Fruit fly (Drosophila melanogaster) whole organism, embryonic: Measurements from ENCODE around the gene Fas3.

ENCODE experiments used
- Atf-2 ChIP-seq: fragments of 200-800 bp; sonication (Bioruptor generic); optimal IDR thresholded peaks from 2 replicates; lab custom pipeline; 2016; ENCODE audit warnings: missing biosample characterization, missing genetic modification characterization
- CG1024 ChIP-seq: fragments of 200-800 bp; sonication (Bioruptor generic); IDR thresholded peaks from 2 replicates; pipeline ENCODE4 v1.3.6; 2022; ENCODE audit warnings: missing biosample characterization, missing genetic modification characterization
- CG10366 ChIP-seq: fragments of 200-800 bp; sonication (Bioruptor generic); IDR thresholded peaks from 2 replicates; pipeline ENCODE4 v1.3.6; 2022; ENCODE audit warnings: missing biosample characterization, missing genetic modification characterization
- CG11723 ChIP-seq: fragments of 200-800 bp; sonication (Bioruptor generic); optimal IDR thresholded peaks from 2 replicates; lab custom pipeline; 2017; ENCODE audit warnings: missing biosample characterization, mild to moderate bottlenecking, missing genetic modification characterization
- CG12391 ChIP-seq: fragments of 200-800 bp; sonication (Bioruptor generic); optimal IDR thresholded peaks from 3 replicates; lab custom pipeline; 2018; ENCODE audit warnings: missing biosample characterization, mild to moderate bottlenecking, missing genetic modification characterization, moderate library complexity
- CG13775 ChIP-seq: fragments of 200-800 bp; sonication (Bioruptor generic); optimal IDR thresholded peaks from 3 replicates; lab custom pipeline; 2017; ENCODE audit warnings: missing biosample characterization, mild to moderate bottlenecking, missing genetic modification characterization
- CG1529 ChIP-seq: fragments of 200-800 bp; sonication (Bioruptor generic); optimal IDR thresholded peaks from 3 replicates; lab custom pipeline; 2018; ENCODE audit warnings: missing biosample characterization, missing genetic modification characterization
- CG16863 ChIP-seq: fragments of 200-800 bp; sonication (Bioruptor generic); optimal IDR thresholded peaks from 3 replicates; lab custom pipeline; 2016; ENCODE audit warnings: missing biosample characterization, missing genetic modification characterization
- CG17568 ChIP-seq: fragments of 200-800 bp; sonication (Bioruptor generic); optimal IDR thresholded peaks from 2 replicates; lab custom pipeline; 2018; ENCODE audit warnings: missing biosample characterization, mild to moderate bottlenecking, missing genetic modification characterization, moderate library complexity
- CG18764 ChIP-seq: fragments of 200-800 bp; sonication (Bioruptor generic); optimal IDR thresholded peaks from 3 replicates; lab custom pipeline; 2016; ENCODE audit warnings: missing biosample characterization, missing genetic modification characterization
- CG2678 ChIP-seq: fragments of 200-800 bp; sonication (Bioruptor generic); optimal IDR thresholded peaks from 3 replicates; lab custom pipeline; 2019; ENCODE audit warnings: missing biosample characterization, mild to moderate bottlenecking, missing genetic modification characterization, moderate library complexity
- CG30403 ChIP-seq: fragments of 200-800 bp; sonication (Bioruptor generic); optimal IDR thresholded peaks from 3 replicates; lab custom pipeline; 2016; ENCODE audit warnings: missing biosample characterization, missing genetic modification characterization
- CG3065 ChIP-seq: fragments of 200-800 bp; sonication (Bioruptor generic); optimal IDR thresholded peaks from 2 replicates; lab custom pipeline; 2016; ENCODE audit warnings: missing biosample characterization, missing genetic modification characterization
- CG31224 ChIP-seq: fragments of 200-800 bp; sonication (Bioruptor generic); IDR thresholded peaks from 2 replicates; pipeline ENCODE4 v1.3.6; 2022; ENCODE audit warnings: missing biosample characterization, missing genetic modification characterization
- CG31388 ChIP-seq: fragments of 200-800 bp; sonication (Bioruptor generic); optimal IDR thresholded peaks from 2 replicates; lab custom pipeline; 2016; ENCODE audit warnings: missing biosample characterization, missing genetic modification characterization
- CG31441 ChIP-seq: fragments of 200-800 bp; sonication (Bioruptor generic); IDR thresholded peaks from 2 replicates; pipeline ENCODE4 v1.3.6; 2022; ENCODE audit warnings: missing biosample characterization, missing genetic modification characterization
- CG34422 ChIP-seq: fragments of 200-800 bp; sonication (Bioruptor generic); IDR thresholded peaks from 3 replicates; pipeline ENCODE4 v1.3.6; 2022; ENCODE audit warnings: missing biosample characterization, missing genetic modification characterization
- CG4328 ChIP-seq: fragments of 200-800 bp; sonication (Bioruptor generic); optimal IDR thresholded peaks from 3 replicates; lab custom pipeline; 2017; ENCODE audit warnings: missing biosample characterization, missing genetic modification reagents, missing genetic modification characterization
- CG6813 ChIP-seq: fragments of 200-800 bp; sonication (Bioruptor generic); optimal IDR thresholded peaks from 2 replicates; lab custom pipeline; 2017; ENCODE audit warnings: missing biosample characterization, missing genetic modification characterization, mild to moderate bottlenecking, moderate library complexity, missing genetic modification reagents
- CG7372 ChIP-seq: fragments of 200-800 bp; sonication (Bioruptor generic); IDR thresholded peaks from 2 replicates; pipeline ENCODE4 v1.3.6; 2022; ENCODE audit warnings: missing biosample characterization, missing genetic modification characterization
- CG8388 ChIP-seq: fragments of 200-800 bp; sonication (Bioruptor generic); optimal IDR thresholded peaks from 2 replicates; lab custom pipeline; 2019; ENCODE audit warnings: missing biosample characterization, mild to moderate bottlenecking, missing genetic modification characterization, moderate library complexity
- CG9609 ChIP-seq: fragments of 200-800 bp; sonication (Bioruptor generic); optimal IDR thresholded peaks from 3 replicates; lab custom pipeline; 2016; ENCODE audit warnings: missing biosample characterization, missing genetic modification characterization
- ERR ChIP-seq: fragments of 200-800 bp; sonication (Bioruptor generic); optimal IDR thresholded peaks from 2 replicates; lab custom pipeline; 2016; ENCODE audit warnings: missing biosample characterization, missing genetic modification characterization
- Elba2 ChIP-seq: fragments of 200-800 bp; sonication (Bioruptor generic); optimal IDR thresholded peaks from 3 replicates; lab custom pipeline; 2016; ENCODE audit warnings: missing biosample characterization, missing genetic modification characterization
- HLHmδ ChIP-seq: fragments of 200-800 bp; sonication (Bioruptor generic); optimal IDR thresholded peaks from 2 replicates; lab custom pipeline; 2018; ENCODE audit warnings: missing biosample characterization, mild to moderate bottlenecking, missing genetic modification characterization, moderate library complexity
- Hr3 ChIP-seq: fragments of 200-800 bp; sonication (Bioruptor generic); optimal IDR thresholded peaks from 3 replicates; lab custom pipeline; 2016; ENCODE audit warnings: missing biosample characterization, missing genetic modification characterization
- Kr ChIP-seq: fragments of 200-800 bp; sonication (Bioruptor generic); optimal IDR thresholded peaks from 2 replicates; lab custom pipeline; 2017; ENCODE audit warnings: missing biosample characterization, mild to moderate bottlenecking, missing genetic modification characterization
- Lhr ChIP-seq: fragments of 200-800 bp; sonication (Bioruptor generic); optimal IDR thresholded peaks from 3 replicates; lab custom pipeline; 2017; ENCODE audit warnings: mild to moderate bottlenecking, missing biosample characterization, missing genetic modification reagents, missing genetic modification characterization
- Oli ChIP-seq: fragments of 200-800 bp; sonication (Bioruptor generic); optimal IDR thresholded peaks from 2 replicates; lab custom pipeline; 2018; ENCODE audit warnings: missing biosample characterization, mild to moderate bottlenecking, missing genetic modification characterization, moderate library complexity
- PHDP ChIP-seq: fragments of 200-800 bp; sonication (Bioruptor generic); optimal IDR thresholded peaks from 3 replicates; lab custom pipeline; 2018; ENCODE audit warnings: missing biosample characterization, mild to moderate bottlenecking, missing genetic modification characterization, moderate library complexity
- Ptx1 ChIP-seq: fragments of 200-800 bp; sonication (Bioruptor generic); IDR thresholded peaks from 2 replicates; pipeline ENCODE4 v1.3.6; 2022; ENCODE audit warnings: missing biosample characterization, missing genetic modification characterization
- Spps ChIP-seq: fragments of 200-800 bp; sonication (Bioruptor generic); optimal IDR thresholded peaks from 2 replicates; lab custom pipeline; 2018; ENCODE audit warnings: missing biosample characterization, mild to moderate bottlenecking, missing genetic modification characterization
- Sry-δ ChIP-seq: fragments of 200-800 bp; sonication (Bioruptor generic); optimal IDR thresholded peaks from 2 replicates; lab custom pipeline; 2016; ENCODE audit warnings: missing biosample characterization, missing genetic modification characterization
- Ssrp ChIP-seq: fragments of 200-800 bp; sonication (Bioruptor generic); optimal IDR thresholded peaks from 2 replicates; lab custom pipeline; 2018; ENCODE audit warnings: missing biosample characterization, mild to moderate bottlenecking, missing genetic modification characterization, moderate library complexity
- Xrp1 ChIP-seq: fragments of 200-800 bp; sonication (Bioruptor generic); IDR thresholded peaks from 2 replicates; pipeline ENCODE4 v1.3.6; 2022; ENCODE audit warnings: missing biosample characterization, missing genetic modification characterization
- bcd ChIP-seq: fragments of 200-800 bp; sonication (Bioruptor generic); optimal IDR thresholded peaks from 2 replicates; lab custom pipeline; 2017; ENCODE audit warnings: missing biosample characterization, mild to moderate bottlenecking, missing genetic modification characterization
- chif ChIP-seq, 2 experiments: fragments of 200-800 bp; sonication (Bioruptor generic); optimal IDR thresholded peaks; 3 replicates each; lab custom pipeline; 2016; ENCODE audit warnings: missing biosample characterization in 2 of 2, missing genetic modification characterization in 2 of 2
- croc ChIP-seq: fragments of 200-800 bp; sonication (Bioruptor generic); conservative IDR thresholded peaks from 3 replicates; pipeline ENCODE4 v1.3.6; 2022; ENCODE audit warnings: missing biosample characterization, missing genetic modification characterization
- cwo ChIP-seq: fragments of 200-800 bp; sonication (Bioruptor generic); optimal IDR thresholded peaks from 3 replicates; lab custom pipeline; 2017; ENCODE audit warnings: missing biosample characterization, missing genetic modification characterization, mild to moderate bottlenecking, moderate library complexity, missing genetic modification reagents
- da ChIP-seq: fragments of 200-800 bp; sonication (Bioruptor generic); optimal IDR thresholded peaks from 2 replicates; lab custom pipeline; 2016; ENCODE audit warnings: missing biosample characterization, missing genetic modification characterization
- fd102C ChIP-seq: fragments of 200-800 bp; sonication (Bioruptor generic); optimal IDR thresholded peaks from 2 replicates; lab custom pipeline; 2018; ENCODE audit warnings: missing biosample characterization, mild to moderate bottlenecking, missing genetic modification characterization, moderate library complexity
- kay ChIP-seq: fragments of 200-800 bp; sonication (Bioruptor generic); optimal IDR thresholded peaks from 2 replicates; lab custom pipeline; 2016; ENCODE audit warnings: missing biosample characterization, missing genetic modification characterization
- lbe ChIP-seq: fragments of 200-800 bp; sonication (Bioruptor generic); optimal IDR thresholded peaks from 2 replicates; lab custom pipeline; 2016; ENCODE audit warnings: missing biosample characterization, mild to moderate bottlenecking, missing genetic modification characterization
- nerfin-1 ChIP-seq: fragments of 200-800 bp; sonication (Bioruptor generic); optimal IDR thresholded peaks from 3 replicates; lab custom pipeline; 2019; ENCODE audit warnings: missing biosample characterization, mild to moderate bottlenecking, missing genetic modification characterization, moderate library complexity
- odd ChIP-seq: fragments of 200-800 bp; sonication (Bioruptor generic); optimal IDR thresholded peaks from 2 replicates; lab custom pipeline; 2017; ENCODE audit warnings: missing biosample characterization, mild to moderate bottlenecking, missing genetic modification characterization
- onecut ChIP-seq: fragments of 200-800 bp; sonication (Bioruptor generic); IDR thresholded peaks from 2 replicates; pipeline ENCODE4 v1.3.6; 2022; ENCODE audit warnings: missing biosample characterization, missing genetic modification characterization
- phol ChIP-seq: fragments of 200-800 bp; sonication (Bioruptor generic); optimal IDR thresholded peaks from 3 replicates; lab custom pipeline; 2018; ENCODE audit warnings: missing biosample characterization, mild to moderate bottlenecking, missing genetic modification characterization, moderate library complexity
- psq ChIP-seq: fragments of 200-800 bp; sonication (Bioruptor generic); optimal IDR thresholded peaks from 2 replicates; lab custom pipeline; 2017; ENCODE audit warnings: missing biosample characterization, missing genetic modification characterization
- sisA ChIP-seq: fragments of 200-800 bp; sonication (Bioruptor generic); IDR thresholded peaks from 2 replicates; pipeline ENCODE4 v1.3.6; 2022; ENCODE audit warnings: missing biosample characterization, missing genetic modification characterization
- tio ChIP-seq: fragments of 200-800 bp; sonication (Bioruptor generic); optimal IDR thresholded peaks from 2 replicates; lab custom pipeline; 2017; ENCODE audit warnings: missing biosample characterization, missing genetic modification characterization, inconsistent platforms
- trem ChIP-seq: fragments of 200-800 bp; optimal IDR thresholded peaks from 3 replicates; lab custom pipeline; 2019; ENCODE audit warnings: missing biosample characterization, mild to moderate bottlenecking, missing genetic modification characterization, moderate library complexity

The Fas3 gene

dm6 chr2L:18312309-18312708 lies 7.6 kb upstream of the Fas3 start (continued):
- TF ChIP-seq ERR (GFP tag; lab: Kevin White, UChicago) (no peak), CG30403 (GFP tag; lab: Kevin White, UChicago) (peak; percentile 61), Spps (tag; lab: Kevin White, UChicago) (peak; percentile 63), fd102C (GFP tag; lab: Kevin White, UChicago) (no peak), CG34422 (GFP tag; lab: Robert Waterston, UW) (no peak), CG11723 (GFP tag; lab: Kevin White, UChicago) (peak; percentile 41), nerfin-1 (tag; lab: Kevin White, UChicago) (peak; percentile 53), Kr (GFP tag; lab: Kevin White, UChicago) (no peak), Ptx1 (GFP tag; lab: Robert Waterston, UW) (peak; percentile 38; the same call in 1 of the 2 replicates), CG17568 (GFP tag; lab: Kevin White, UChicago) (no peak), chif (GFP tag; optimal IDR thresholded peaks at IDR 0.05; lab: Kevin White, UChicago) (peak; percentile 5 to 58), Atf-2 (GFP tag; lab: Kevin White, UChicago) (peak; percentile 41), CG3065 (no peak), CG16863 (GFP tag; lab: Kevin White, UChicago) (peak; percentile 5), Xrp1 (peak; percentile 52; the same call in 1 of the 2 replicates), CG1529 (peak; percentile 17), onecut (GFP tag; lab: Robert Waterston, UW) (no peak), CG8388 (GFP tag; lab: Kevin White, UChicago) (peak; percentile 73), odd (GFP tag; lab: Kevin White, UChicago) (peak; percentile 42), trem (tag; lab: Kevin White, UChicago) (peak; percentile 39), HLHmδ (GFP tag; lab: Kevin White, UChicago) (no peak), CG31441 (GFP tag; lab: Robert Waterston, UW) (peak; percentile 73; the same call in 1 of the 2 replicates), Lhr (GFP tag; lab: Kevin White, UChicago) (peak; percentile 45), CG1024 (GFP tag; lab: Robert Waterston, UW) (no peak), Hr3 (peak; percentile 20), kay (GFP tag; lab: Kevin White, UChicago) (peak; percentile 15), Elba2 (no peak), CG4328 (no peak), Oli (tag; lab: Kevin White, UChicago) (peak; percentile 75), CG12391 (peak; percentile 55), CG2678 (peak; percentile 62), Sry-δ (no peak), psq (no peak), CG31388 (GFP tag; lab: Kevin White, UChicago) (no peak), PHDP (peak; percentile 31), CG9609 (GFP tag; lab: Kevin White, UChicago) (peak; percentile 32), CG18764 (GFP tag; lab: Kevin White, UChicago) (peak; percentile 11), bcd (GFP tag; lab: Kevin White, UChicago) (peak; percentile 32), CG6813 (peak; percentile 24), CG7372 (GFP tag; lab: Robert Waterston, UW) (no peak), croc (GFP tag; lab: Robert Waterston, UW) (peak; percentile 53; the same call in 2 of the 3 replicates), phol (tag; lab: Kevin White, UChicago) (peak; percentile 83), Ssrp (tag; lab: Kevin White, UChicago) (peak; percentile 77), tio (GFP tag; lab: Kevin White, UChicago) (peak; percentile 35), CG13775 (GFP tag; lab: Kevin White, UChicago) (peak; percentile 22), cwo (GFP tag; lab: Kevin White, UChicago) (no peak), CG31224 (GFP tag; lab: Robert Waterston, UW) (no peak), lbe (GFP tag; lab: Kevin White, UChicago) (peak; percentile 70), sisA (GFP tag; lab: Robert Waterston, UW) (peak; percentile 37), da (GFP tag; lab: Kevin White, UChicago) (no peak), CG10366 (GFP tag; lab: Robert Waterston, UW) (no peak)
